Fruit fly (Drosophila melanogaster): Measurements from ENCODE around the gene CG17325.

CG17325 gene

dm6 chr2L:18846175-18846574 lies 33.7 kb downstream of the CG17325 start:
- no peak for TF ChIP-seq tj (GFP tag; optimal IDR thresholded peaks at IDR 0.05)
- TF ChIP-seq bab1 (GFP tag; optimal IDR thresholded peaks at IDR 0.05), result no peak
- no peak for TF ChIP-seq CG7045 (GFP tag; optimal IDR thresholded peaks at IDR 0.05)
- TF ChIP-seq kay (GFP tag; ENCODE audit: borderline replicate concordance), result no peak
- TF ChIP-seq CG12768 (GFP tag; optimal IDR thresholded peaks at IDR 0.05), result no peak
- no peak for TF ChIP-seq CG33017 (tag; optimal IDR thresholded peaks at IDR 0.05)
- no peak for TF ChIP-seq CG5204 (GFP tag; optimal IDR thresholded peaks at IDR 0.05)
- no peak for TF ChIP-seq Clk (GFP tag; optimal IDR thresholded peaks at IDR 0.05)
- TF ChIP-seq CG11617 (GFP tag; optimal IDR thresholded peaks at IDR 0.05), result no peak
- TF ChIP-seq pad (GFP tag; optimal IDR thresholded peaks at IDR 0.05), result no peak
- no peak for TF ChIP-seq ovo (GFP tag; optimal IDR thresholded peaks at IDR 0.05)
- TF ChIP-seq cic (GFP tag; optimal IDR thresholded peaks at IDR 0.05), result no peak
- TF ChIP-seq cnc (optimal IDR thresholded peaks at IDR 0.05), result no peak
- no peak for TF ChIP-seq Crg-1 (GFP tag; optimal IDR thresholded peaks at IDR 0.05)
- no peak for TF ChIP-seq Hr96 (GFP tag; optimal IDR thresholded peaks at IDR 0.05)

dm6 chr2L:18846843-18847242 lies 34.4 kb downstream of the CG17325 start:
- TF ChIP-seq kay (GFP tag; ENCODE audit: borderline replicate concordance) (peak; percentile 13), toe (GFP tag; optimal IDR thresholded peaks at IDR 0.05) (no peak)

- TF ChIP-seq CG1620 (GFP tag; optimal IDR thresholded peaks at IDR 0.05) (no peak), Mnt (GFP tag; optimal IDR thresholded peaks at IDR 0.05) (no peak), pad (GFP tag; optimal IDR thresholded peaks at IDR 0.05) (no peak), CG11617 (GFP tag; optimal IDR thresholded peaks at IDR 0.05) (no peak), cic (GFP tag; optimal IDR thresholded peaks at IDR 0.05) (no peak), toe (GFP tag; optimal IDR thresholded peaks at IDR 0.05) (no peak), bab1 (GFP tag; optimal IDR thresholded peaks at IDR 0.05) (no peak), CG14711 (tag; optimal IDR thresholded peaks at IDR 0.05) (no peak), CG12768 (GFP tag; optimal IDR thresholded peaks at IDR 0.05) (no peak), ovo (GFP tag; optimal IDR thresholded peaks at IDR 0.05) (no peak), CG7101 (tag; optimal IDR thresholded peaks at IDR 0.05) (no peak), cnc (optimal IDR thresholded peaks at IDR 0.05) (no peak), kay (GFP tag; ENCODE audit: borderline replicate concordance) (no peak), CG33017 (tag; optimal IDR thresholded peaks at IDR 0.05) (no peak), Clk (GFP tag; optimal IDR thresholded peaks at IDR 0.05) (no peak), CG7045 (GFP tag; optimal IDR thresholded peaks at IDR 0.05) (no peak)
Observed at dm6 chr2L:18852249-18852648, 39.8 kb downstream of the CG17325 start.

- TF ChIP-seq CG11617 (GFP tag; optimal IDR thresholded peaks at IDR 0.05) (peak; percentile 93), Mnt (GFP tag; optimal IDR thresholded peaks at IDR 0.05) (peak; percentile 80), ovo (GFP tag; optimal IDR thresholded peaks at IDR 0.05) (peak; percentile 60), tj (GFP tag; optimal IDR thresholded peaks at IDR 0.05) (peak; percentile 76), CG5204 (GFP tag; optimal IDR thresholded peaks at IDR 0.05) (peak; percentile 93), CG12768 (GFP tag; optimal IDR thresholded peaks at IDR 0.05) (peak; percentile 95), Crg-1 (GFP tag; optimal IDR thresholded peaks at IDR 0.05) (peak; percentile 89), CG7101 (tag; optimal IDR thresholded peaks at IDR 0.05) (peak; percentile 95), cnc (optimal IDR thresholded peaks at IDR 0.05) (peak; percentile 86 to 90), pad (GFP tag; optimal IDR thresholded peaks at IDR 0.05) (peak; percentile 84), toe (GFP tag; optimal IDR thresholded peaks at IDR 0.05) (peak; percentile 95), kay (GFP tag; ENCODE audit: borderline replicate concordance) (peak; percentile 95), Hr96 (GFP tag; optimal IDR thresholded peaks at IDR 0.05) (peak; percentile 92), bab1 (GFP tag; optimal IDR thresholded peaks at IDR 0.05) (peak; percentile 96), CG33017 (tag; optimal IDR thresholded peaks at IDR 0.05) (peak; percentile 95), CG14711 (tag; optimal IDR thresholded peaks at IDR 0.05) (peak; percentile 99), CG7045 (GFP tag; optimal IDR thresholded peaks at IDR 0.05) (peak; percentile 93), cic (GFP tag; optimal IDR thresholded peaks at IDR 0.05) (peak; percentile 52), CG1620 (GFP tag; optimal IDR thresholded peaks at IDR 0.05) (peak; percentile 91), Clk (GFP tag; optimal IDR thresholded peaks at IDR 0.05) (peak; percentile 84)
Observed at dm6 chr2L:18857635-18858059, 45.2 kb downstream of the CG17325 start.

- TF ChIP-seq pad (GFP tag; optimal IDR thresholded peaks at IDR 0.05), result no peak
- peak; percentile 10 for TF ChIP-seq CG1620 (GFP tag; optimal IDR thresholded peaks at IDR 0.05)
- TF ChIP-seq CG5204 (GFP tag; optimal IDR thresholded peaks at IDR 0.05), result no peak
- TF ChIP-seq CG14711 (tag; optimal IDR thresholded peaks at IDR 0.05), result no peak
- TF ChIP-seq Hr96 (GFP tag; optimal IDR thresholded peaks at IDR 0.05), result no peak
- no peak for TF ChIP-seq CG7045 (GFP tag; optimal IDR thresholded peaks at IDR 0.05)
- peak; percentile 31 for TF ChIP-seq bab1 (GFP tag; optimal IDR thresholded peaks at IDR 0.05)
- no peak for TF ChIP-seq Clk (GFP tag; optimal IDR thresholded peaks at IDR 0.05)
- TF ChIP-seq CG33017 (tag; optimal IDR thresholded peaks at IDR 0.05), result no peak
- no peak for TF ChIP-seq cic (GFP tag; optimal IDR thresholded peaks at IDR 0.05)
- TF ChIP-seq CG12768 (GFP tag; optimal IDR thresholded peaks at IDR 0.05), result no peak
- no peak for TF ChIP-seq cnc (optimal IDR thresholded peaks at IDR 0.05)
- no peak for TF ChIP-seq toe (GFP tag; optimal IDR thresholded peaks at IDR 0.05)
- no peak for TF ChIP-seq tj (GFP tag; optimal IDR thresholded peaks at IDR 0.05)
- no peak for TF ChIP-seq CG7101 (tag; optimal IDR thresholded peaks at IDR 0.05)
- TF ChIP-seq Crg-1 (GFP tag; optimal IDR thresholded peaks at IDR 0.05), result no peak
- no peak for TF ChIP-seq CG11617 (GFP tag; optimal IDR thresholded peaks at IDR 0.05)
- peak; percentile 7 for TF ChIP-seq Mnt (GFP tag; optimal IDR thresholded peaks at IDR 0.05)
- TF ChIP-seq kay (GFP tag; ENCODE audit: borderline replicate concordance), result peak; percentile 79
- no peak for TF ChIP-seq ovo (GFP tag; optimal IDR thresholded peaks at IDR 0.05)
Observed at dm6 chr2L:18858661-18859532, 46.4 kb downstream of the CG17325 start, which contains the start of the genes CG10602 and mRpL13. TSS of gene CG10602 (minus strand) at chr2L:18859248. TSS of gene mRpL13 (minus strand) at chr2L:18859248.

Measured in whole organism, adult.